1 fruit fly cellular context compared by ENCODE assay signal in genomic region chr3R:25127231-25127689, dm6.
TF ChIP-seq lines count a peak whose summit lies in the region.

Gene Mocs2A (minus strand): TSS chr3R:25127359.
Gene Mocs2B (minus strand): TSS chr3R:25127359.
Gene Clbn (plus strand): TSS chr3R:25127502.

TF ChIP-seq in whole organism, embryonic, 481 proteins besides CTCF, POLR2A, EP300 and RAD21 (continued from another document):
- no peak for TF ChIP-seq CG32772 (GFP tag; IDR thresholded peaks at IDR 0.05; lab: Robert Waterston, UW)
- TF ChIP-seq CG15514 (GFP tag; optimal IDR thresholded peaks at IDR 0.05; lab: Kevin White, UChicago): peak; percentile 39
- TF ChIP-seq otp (GFP tag; IDR thresholded peaks at IDR 0.05; lab: Robert Waterston, UW): no peak
- peak; percentile 81 for TF ChIP-seq sna (GFP tag; IDR thresholded peaks at IDR 0.05; lab: Robert Waterston, UW; ENCODE audit: partially characterized antibody)
- TF ChIP-seq CG3281 (GFP tag; optimal IDR thresholded peaks at IDR 0.05; lab: Kevin White, UChicago): no peak
- peak; percentile 81 for TF ChIP-seq knrl (GFP tag; IDR thresholded peaks at IDR 0.05; lab: Robert Waterston, UW; ENCODE audit: partially characterized antibody)
- no peak for TF ChIP-seq jing (GFP tag; optimal IDR thresholded peaks at IDR 0.05; lab: Kevin White, UChicago)
- no peak for TF ChIP-seq CG2889 (GFP tag; IDR thresholded peaks at IDR 0.05; lab: Robert Waterston, UW)
- TF ChIP-seq maf-S (GFP tag; optimal IDR thresholded peaks at IDR 0.05; lab: Kevin White, UChicago): no peak
- TF ChIP-seq Optix (GFP tag; IDR thresholded peaks at IDR 0.05; lab: Robert Waterston, UW): no peak
- TF ChIP-seq Scr (GFP tag; IDR thresholded peaks at IDR 0.05; lab: Robert Waterston, UW; ENCODE audit: partially characterized antibody): peak; percentile 89
- no peak for TF ChIP-seq CG12769 (tag; optimal IDR thresholded peaks at IDR 0.05; lab: Kevin White, UChicago)
- TF ChIP-seq ac (GFP tag; optimal IDR thresholded peaks at IDR 0.05; lab: Kevin White, UChicago): no peak
- TF ChIP-seq Dfd (GFP tag; optimal IDR thresholded peaks at IDR 0.05; lab: Kevin White, UChicago): no peak
- TF ChIP-seq pros (GFP tag; optimal IDR thresholded peaks at IDR 0.05; lab: Kevin White, UChicago): no peak
- TF ChIP-seq fd102C (GFP tag; optimal IDR thresholded peaks at IDR 0.05; lab: Kevin White, UChicago): no peak
- peak; percentile 18 for TF ChIP-seq stwl (tag; optimal IDR thresholded peaks at IDR 0.05; lab: Kevin White, UChicago)
- no peak for TF ChIP-seq B-H1 (GFP tag; IDR thresholded peaks at IDR 0.05; lab: Robert Waterston, UW)
- no peak for TF ChIP-seq CG18764 (GFP tag; optimal IDR thresholded peaks at IDR 0.05; lab: Kevin White, UChicago)
- TF ChIP-seq CG12659 (GFP tag; optimal IDR thresholded peaks at IDR 0.05; lab: Kevin White, UChicago): peak; percentile 30
- TF ChIP-seq CG17186 (GFP tag; optimal IDR thresholded peaks at IDR 0.05; lab: Kevin White, UChicago): no peak
- no peak for TF ChIP-seq corto (GFP tag; optimal IDR thresholded peaks at IDR 0.05; lab: Kevin White, UChicago)
- TF ChIP-seq CG30020 (tag; optimal IDR thresholded peaks at IDR 0.05; lab: Kevin White, UChicago): peak; percentile 80
- no peak for TF ChIP-seq Mad (GFP tag; optimal IDR thresholded peaks at IDR 0.05; lab: Kevin White, UChicago)
- no peak for TF ChIP-seq vfl (GFP tag; optimal IDR thresholded peaks at IDR 0.05; lab: Kevin White, UChicago)
